Worm (Caenorhabditis elegans) whole organism, L1 larva: ENCODE results near the gene C31H2.4.
A peak's percentile ranks its signal among the peaks of the same experiment; 100 is the strongest.

Experiments
- C34B4.2 ChIP-seq: sonication (generic microtip); optimal IDR thresholded peaks from 2 replicates; lab custom pipeline; 2017; ENCODE audit warnings: mild to moderate bottlenecking, missing genetic modification characterization, missing compliant biosample characterization
- aha-1 ChIP-seq: fragments of 150-350 bp; optimal IDR thresholded peaks from 2 replicates; lab custom pipeline; 2014; ENCODE audit warnings: missing biosample characterization, missing genetic modification characterization
- aly-2 ChIP-seq: fragments of 150-350 bp; optimal IDR thresholded peaks from 2 replicates; lab custom pipeline; 2014; ENCODE audit warnings: missing biosample characterization, missing genetic modification characterization
- ama-1 ChIP-seq: fragments of 150-350 bp; optimal IDR thresholded peaks from 2 replicates; lab custom pipeline; 2014
- blmp-1 ChIP-seq: fragments of 150-350 bp; optimal IDR thresholded peaks from 2 replicates; lab custom pipeline; 2014; ENCODE audit warnings: missing biosample characterization, missing genetic modification characterization
- ceh-63 ChIP-seq: fragments of 200-800 bp; sonication (Bioruptor generic); optimal IDR thresholded peaks from 2 replicates; lab custom pipeline; 2018; ENCODE audit warnings: mild to moderate bottlenecking, missing genetic modification characterization, missing compliant biosample characterization
- ces-1 ChIP-seq: fragments of 150-350 bp; optimal IDR thresholded peaks from 2 replicates; lab custom pipeline; 2014; ENCODE audit warnings: missing biosample characterization, missing genetic modification reagents, missing genetic modification characterization
- elt-2 ChIP-seq: sonication (generic microtip); optimal IDR thresholded peaks from 2 replicates; lab custom pipeline; 2016; ENCODE audit warnings: missing genetic modification characterization, mild to moderate bottlenecking, inconsistent platforms, missing compliant biosample characterization, missing genetic modification reagents
- elt-3 ChIP-seq, 6 experiments: fragments of 150-350 bp in 1 of 6; sonication (generic microtip); optimal IDR thresholded peaks; 2 replicates each; lab custom pipeline; 2017 to 2018; ENCODE audit warnings: missing biosample characterization in 6 of 6, missing genetic modification characterization in 6 of 6, inconsistent platforms in 1 of 6
- ets-5 ChIP-seq: fragments of 200-800 bp; sonication (Bioruptor generic); IDR thresholded peaks from 2 replicates; pipeline ENCODE4 v1.3.6; 2022; ENCODE audit warnings: missing genetic modification characterization, missing compliant biosample characterization
- fkh-10 ChIP-seq: sonication (generic microtip); optimal IDR thresholded peaks from 2 replicates; lab custom pipeline; 2017; ENCODE audit warnings: missing biosample characterization, missing genetic modification reagents, missing genetic modification characterization
- fkh-4 ChIP-seq: sonication (generic microtip); optimal IDR thresholded peaks from 2 replicates; lab custom pipeline; 2016; ENCODE audit warnings: missing compliant biosample characterization, missing genetic modification characterization, borderline replicate concordance
- grh-1 ChIP-seq: fragments of 200-800 bp; sonication (Bioruptor generic); IDR thresholded peaks from 2 replicates; pipeline ENCODE4 v1.3.6; 2022; ENCODE audit warnings: missing genetic modification reagents, missing genetic modification characterization, missing compliant biosample characterization
- hlh-17 ChIP-seq: fragments of 200-800 bp; sonication (Bioruptor generic); optimal IDR thresholded peaks from 2 replicates; lab custom pipeline; 2018; ENCODE audit warnings: missing genetic modification characterization, mild to moderate bottlenecking, missing compliant biosample characterization, moderate library complexity, borderline replicate concordance
- hlh-4 ChIP-seq: sonication (generic microtip); optimal IDR thresholded peaks from 2 replicates; lab custom pipeline; 2016; ENCODE audit warnings: mild to moderate bottlenecking, missing genetic modification characterization, missing compliant biosample characterization
- hpl-2 ChIP-seq: fragments of 150-350 bp; optimal IDR thresholded peaks from 2 replicates; lab custom pipeline; 2014; ENCODE audit warnings: missing biosample characterization, missing genetic modification reagents, missing genetic modification characterization
- irx-1 ChIP-seq: sonication (generic microtip); optimal IDR thresholded peaks from 2 replicates; lab custom pipeline; 2016; ENCODE audit warnings: missing genetic modification characterization, missing compliant biosample characterization
- isw-1 ChIP-seq: fragments of 200-800 bp; sonication (Bioruptor generic); IDR thresholded peaks from 2 replicates; pipeline ENCODE4 v1.3.6; 2022; ENCODE audit warnings: missing genetic modification characterization, missing compliant biosample characterization
- lin-14 ChIP-seq: fragments of 200-800 bp; sonication (Bioruptor generic); optimal IDR thresholded peaks from 2 replicates; lab custom pipeline; 2018; ENCODE audit warnings: mild to moderate bottlenecking, missing genetic modification characterization, moderate library complexity, missing compliant biosample characterization
- lin-39 ChIP-seq: fragments of 150-350 bp; optimal IDR thresholded peaks from 2 replicates; lab custom pipeline; 2014; ENCODE audit warnings: missing biosample characterization, missing genetic modification reagents, missing genetic modification characterization
- lir-3 ChIP-seq: sonication (generic microtip); optimal IDR thresholded peaks from 2 replicates; lab custom pipeline; 2016; ENCODE audit warnings: mild to moderate bottlenecking, missing genetic modification characterization, moderate library complexity, missing compliant biosample characterization; ENCODE audit not compliant: poor library complexity
- lsy-2 ChIP-seq, 2 experiments: fragments of 150-350 bp; optimal IDR thresholded peaks; 2 replicates each; lab custom pipeline; 2014; ENCODE audit warnings: missing biosample characterization in 2 of 2, missing genetic modification characterization in 2 of 2
- mab-9 ChIP-seq: fragments of 200-800 bp; sonication (Bioruptor generic); IDR thresholded peaks from 2 replicates; pipeline ENCODE4 v1.3.6; 2022; ENCODE audit warnings: missing genetic modification reagents, missing genetic modification characterization, missing compliant biosample characterization
- mdl-1 ChIP-seq, 2 experiments: fragments of 150-350 bp; optimal IDR thresholded peaks; 2 replicates each; lab custom pipeline; 2014 to 2017; ENCODE audit warnings: missing biosample characterization in 2 of 2, missing genetic modification characterization in 2 of 2, inconsistent platforms in 1 of 2
- mef-2 ChIP-seq: fragments of 150-350 bp; optimal IDR thresholded peaks from 2 replicates; lab custom pipeline; 2014; ENCODE audit warnings: missing biosample characterization, missing genetic modification characterization
- nhr-11 ChIP-seq: fragments of 150-350 bp; optimal IDR thresholded peaks from 2 replicates; lab custom pipeline; 2014; ENCODE audit warnings: missing biosample characterization, missing genetic modification characterization
- nhr-12 ChIP-seq: sonication (generic microtip); optimal IDR thresholded peaks from 2 replicates; lab custom pipeline; 2017; ENCODE audit warnings: missing biosample characterization, missing genetic modification characterization
- nhr-19 ChIP-seq: fragments of 200-800 bp; sonication (Bioruptor generic); conservative IDR thresholded peaks from 2 replicates; pipeline ENCODE4 v1.3.6; 2022; ENCODE audit warnings: missing genetic modification characterization, missing compliant biosample characterization
- nhr-20 ChIP-seq: sonication (generic microtip); optimal IDR thresholded peaks from 2 replicates; lab custom pipeline; 2016; ENCODE audit warnings: mild to moderate bottlenecking, missing genetic modification characterization, missing compliant biosample characterization
- nhr-28 ChIP-seq: fragments of 150-350 bp; optimal IDR thresholded peaks from 2 replicates; lab custom pipeline; 2014; ENCODE audit warnings: missing biosample characterization, missing genetic modification characterization
- nhr-47 ChIP-seq: sonication (generic microtip); optimal IDR thresholded peaks from 2 replicates; lab custom pipeline; 2016; ENCODE audit warnings: mild to moderate bottlenecking, missing genetic modification characterization, moderate library complexity, missing compliant biosample characterization
- nhr-71 ChIP-seq: sonication (generic microtip); optimal IDR thresholded peaks from 2 replicates; lab custom pipeline; 2016; ENCODE audit warnings: mild to moderate bottlenecking, missing genetic modification characterization, moderate library complexity, missing compliant biosample characterization
- nhr-85 ChIP-seq: sonication (generic microtip); peaks from one replicate; lab custom pipeline; 2016; ENCODE audit warnings: missing genetic modification characterization, inconsistent platforms, missing compliant biosample characterization
- nhr-90 ChIP-seq: sonication (generic microtip); optimal IDR thresholded peaks from 2 replicates; lab custom pipeline; 2016; ENCODE audit warnings: mild to moderate bottlenecking, missing genetic modification characterization, missing compliant biosample characterization; ENCODE audit not compliant: poor library complexity
- pqm-1 ChIP-seq: sonication (generic microtip); optimal IDR thresholded peaks from 3 replicates; lab custom pipeline; 2017; ENCODE audit warnings: missing biosample characterization, missing genetic modification characterization
- skn-1 ChIP-seq: fragments of 150-350 bp; optimal IDR thresholded peaks from 2 replicates; lab custom pipeline; 2014; ENCODE audit warnings: missing biosample characterization, missing genetic modification characterization
- snu-23 ChIP-seq: sonication (generic microtip); optimal IDR thresholded peaks from 2 replicates; lab custom pipeline; 2016; ENCODE audit warnings: missing genetic modification characterization, missing compliant biosample characterization
- sox-4 ChIP-seq: sonication (generic microtip); optimal IDR thresholded peaks from 2 replicates; lab custom pipeline; 2016; ENCODE audit warnings: missing genetic modification characterization, missing compliant biosample characterization
- sup-37 ChIP-seq: fragments of 200-800 bp; sonication (Bioruptor generic); optimal IDR thresholded peaks from 2 replicates; lab custom pipeline; 2018; ENCODE audit warnings: mild to moderate bottlenecking, missing genetic modification characterization, missing compliant biosample characterization
- tbx-2 ChIP-seq: sonication (generic microtip); optimal IDR thresholded peaks from 2 replicates; lab custom pipeline; 2016; ENCODE audit warnings: missing genetic modification characterization, missing compliant biosample characterization
- unc-130 ChIP-seq: fragments of 150-350 bp; optimal IDR thresholded peaks from 2 replicates; lab custom pipeline; 2017; ENCODE audit warnings: missing biosample characterization, missing genetic modification characterization, inconsistent platforms
- vab-15 ChIP-seq: sonication (generic microtip); optimal IDR thresholded peaks from 2 replicates; lab custom pipeline; 2017; ENCODE audit warnings: missing genotype, mild to moderate bottlenecking, missing genetic modification characterization, missing compliant biosample characterization
- xbp-1 ChIP-seq: sonication (generic microtip); optimal IDR thresholded peaks from 2 replicates; lab custom pipeline; 2016; ENCODE audit warnings: missing genetic modification characterization, missing compliant biosample characterization
- zip-4 ChIP-seq: fragments of 200-800 bp; sonication (Bioruptor generic); optimal IDR thresholded peaks from 2 replicates; lab custom pipeline; 2018; ENCODE audit warnings: mild to moderate bottlenecking, missing genetic modification characterization, moderate library complexity, missing compliant biosample characterization

The C31H2.4 gene

DNA sequence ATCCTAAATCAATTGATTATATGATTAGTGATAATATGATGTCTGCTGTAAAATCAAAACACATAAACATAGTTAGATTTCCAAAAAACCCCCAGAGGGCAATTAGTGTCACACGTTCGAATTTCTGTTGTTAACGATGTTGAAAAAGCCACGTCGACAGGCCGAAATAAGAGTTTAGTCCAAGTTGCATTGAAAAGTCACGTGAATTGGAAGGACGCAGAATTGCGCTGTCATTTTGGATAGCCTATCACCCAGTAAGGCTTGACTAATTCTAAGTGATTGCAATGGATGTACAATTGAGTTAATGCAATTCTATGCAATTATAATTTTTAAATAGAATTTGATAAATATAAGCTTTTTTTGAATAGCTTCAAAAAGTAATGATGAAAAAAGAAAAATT, 23.9 kb downstream of the C31H2.4 start:
- peak; percentile 9 for TF ChIP-seq nhr-90 (tag; lab: Kevin White, UChicago)
- TF ChIP-seq aly-2, result no peak
- TF ChIP-seq elt-2 (tag; lab: Kevin White, UChicago), result no peak
- TF ChIP-seq vab-15 (tag; lab: Kevin White, UChicago), result no peak
- no peak for TF ChIP-seq lir-3
- TF ChIP-seq lin-14 (GFP tag; lab: Kevin White, UChicago), result peak; percentile 48
- 0 out of 2 replicates have a peak, but pooled peaks have one; percentile 15 for TF ChIP-seq grh-1 (GFP tag; lab: Robert Waterston, UW)
- TF ChIP-seq nhr-12 (tag; lab: Kevin White, UChicago), result no peak
- peak; percentile 80 for TF ChIP-seq nhr-20 (tag; lab: Kevin White, UChicago)
- TF ChIP-seq irx-1, result no peak
- no peak for TF ChIP-seq fkh-4 (tag; lab: Kevin White, UChicago)
- TF ChIP-seq nhr-71 (tag; lab: Kevin White, UChicago), result peak; percentile 39
- TF ChIP-seq aha-1 (tag; lab: Kevin White, UChicago), result no peak
- TF ChIP-seq lin-39 (tag; lab: Kevin White, UChicago), result no peak
- peak in 2 of 6 experiments; percentile 14 to 83 for TF ChIP-seq elt-3 (tag; optimal IDR thresholded peaks at IDR 0.05; lab: Kevin White, UChicago)
- no peak for TF ChIP-seq nhr-47 (tag; lab: Kevin White, UChicago)
- TF ChIP-seq mab-9 (GFP tag; lab: Robert Waterston, UW), result no peak
- peak in 1 of 2 experiments; percentile 15 for TF ChIP-seq mdl-1 (tag; optimal IDR thresholded peaks at IDR 0.05; lab: Kevin White, UChicago)
- no peak for TF ChIP-seq sup-37 (GFP tag; lab: Kevin White, UChicago)
- no peak for TF ChIP-seq skn-1
- no peak for TF ChIP-seq nhr-11 (tag; lab: Kevin White, UChicago)
- TF ChIP-seq ces-1 (GFP tag; lab: Kevin White, UChicago), result no peak
- TF ChIP-seq isw-1 (GFP tag; lab: Robert Waterston, UW), result no peak
- peak; percentile 19 for TF ChIP-seq nhr-19
- no peak for TF ChIP-seq ama-1 (lab: Kevin White, UChicago)
- peak; percentile 19 for TF ChIP-seq tbx-2
- peak; percentile 45 for TF ChIP-seq blmp-1
- no peak for TF ChIP-seq C34B4.2 (tag; lab: Kevin White, UChicago)
- TF ChIP-seq nhr-85 (tag; lab: Kevin White, UChicago), result peak; percentile 87
- TF ChIP-seq lsy-2 (tag; optimal IDR thresholded peaks at IDR 0.05; lab: Kevin White, UChicago), result no peak
- TF ChIP-seq fkh-10 (GFP tag; lab: Kevin White, UChicago), result no peak
- peak; percentile 24 for TF ChIP-seq unc-130 (tag; lab: Kevin White, UChicago)
- no peak for TF ChIP-seq hlh-4
- no peak for TF ChIP-seq ceh-63 (GFP tag; lab: Kevin White, UChicago)
- no peak for TF ChIP-seq pqm-1 (tag; lab: Kevin White, UChicago)
- TF ChIP-seq mef-2 (tag; lab: Kevin White, UChicago), result no peak
- peak; percentile 50 for TF ChIP-seq snu-23 (GFP tag; lab: Kevin White, UChicago)
- TF ChIP-seq xbp-1 (tag; lab: Kevin White, UChicago), result no peak
- no peak for TF ChIP-seq ets-5
- no peak for TF ChIP-seq zip-4 (GFP tag; lab: Kevin White, UChicago)
- no peak for TF ChIP-seq nhr-28 (tag; lab: Kevin White, UChicago)
- TF ChIP-seq hlh-17 (GFP tag; lab: Kevin White, UChicago), result no peak
- TF ChIP-seq hpl-2 (GFP tag; lab: Kevin White, UChicago), result no peak

DNA sequence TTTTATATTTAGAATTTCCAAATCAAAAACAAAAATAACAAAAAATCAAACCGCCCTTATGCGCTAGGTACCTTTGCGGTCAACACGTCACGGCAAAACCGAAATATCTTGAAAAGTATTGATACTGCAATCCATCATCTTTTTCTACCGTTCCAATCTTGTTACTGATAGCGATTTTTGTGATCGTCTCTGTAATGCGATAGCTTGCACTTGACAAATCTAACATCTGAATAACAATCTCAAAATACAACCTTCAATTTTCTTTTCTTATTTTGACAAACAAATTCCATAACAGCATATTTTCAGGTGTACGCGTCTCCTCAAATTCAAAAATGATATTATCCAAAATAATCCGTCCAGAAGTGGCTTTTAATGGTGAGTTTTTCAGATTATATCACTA, 25.5 kb downstream of the C31H2.4 start, which contains the start of gene tbc-7:
TSS of gene tbc-7 (plus strand) at position 301 of the 400 bp plus-strand sequence.
- no peak for TF ChIP-seq sox-4 (tag; lab: Kevin White, UChicago)
- TF ChIP-seq xbp-1 (tag; lab: Kevin White, UChicago), result no peak
